Worm (Caenorhabditis elegans): ENCODE data around the gene srt-11.
A peak's percentile ranks its signal among the peaks of the same experiment; 100 is the strongest.

srt-11 gene

ce11 chrII:14790751-14791150 lies 15.0 kb upstream of the srt-11 start, which contains the start of gene Y54E2A.10:
Y54E2A.10 (plus strand) TSS chrII:14791051.
- no peak for TF ChIP-seq nhr-12 (tag; optimal IDR thresholded peaks at IDR 0.05)
- peak; percentile 4 for TF ChIP-seq unc-55 (GFP tag; optimal IDR thresholded peaks at IDR 0.05)

- TF ChIP-seq unc-55 (GFP tag; optimal IDR thresholded peaks at IDR 0.05) = peak; percentile 84
- TF ChIP-seq nhr-129 (tag; optimal IDR thresholded peaks at IDR 0.05) = no peak
Observed at ce11 chrII:14792470-14792869, 13.3 kb upstream of the srt-11 start.

ce11 chrII:14794935-14795454 lies 10.8 kb upstream of the srt-11 start, which contains the start of gene eif-3.B:
eif-3.B (plus strand) TSS chrII:14795404.
- TF ChIP-seq nhr-21 (tag; optimal IDR thresholded peaks at IDR 0.05) = peak; percentile 88
- peak; percentile 93 for TF ChIP-seq snpc-4 (tag; optimal IDR thresholded peaks at IDR 0.05)
- no peak for TF ChIP-seq ztf-11 (tag; optimal IDR thresholded peaks at IDR 0.05)
- TF ChIP-seq C34F6.9 (tag; optimal IDR thresholded peaks at IDR 0.05) = peak; percentile 95
- TF ChIP-seq F13H6.1 (tag; optimal IDR thresholded peaks at IDR 0.05) = peak; percentile 95
- TF ChIP-seq nhr-25 (tag; optimal IDR thresholded peaks at IDR 0.05) = peak; percentile 86
- no peak for TF ChIP-seq unc-62 (GFP tag; optimal IDR thresholded peaks at IDR 0.05)
- TF ChIP-seq nhr-6 (tag; optimal IDR thresholded peaks at IDR 0.05) = peak; percentile 80
- TF ChIP-seq Y55F3AM.14 (GFP tag; optimal IDR thresholded peaks at IDR 0.05) = no peak
- TF ChIP-seq sma-9 (GFP tag; optimal IDR thresholded peaks at IDR 0.05) = peak; percentile 96
- no peak for TF ChIP-seq sma-9 (tag; optimal IDR thresholded peaks at IDR 0.05)
- TF ChIP-seq nhr-129 (tag; optimal IDR thresholded peaks at IDR 0.05) = peak; percentile 81
- no peak for TF ChIP-seq nhr-12 (tag; optimal IDR thresholded peaks at IDR 0.05)
- no peak for TF ChIP-seq nhr-23 (tag; optimal IDR thresholded peaks at IDR 0.05)
- peak; percentile 65 for TF ChIP-seq ceh-16 (tag; optimal IDR thresholded peaks at IDR 0.05)
- TF ChIP-seq ceh-82 (tag; optimal IDR thresholded peaks at IDR 0.05) = peak; percentile 41
- peak; percentile 98 for TF ChIP-seq gmeb-1 (tag; optimal IDR thresholded peaks at IDR 0.05)
- peak; percentile 82 for TF ChIP-seq nhr-77 (tag; optimal IDR thresholded peaks at IDR 0.05)
- peak; percentile 38 for TF ChIP-seq R02D3.7 (tag; optimal IDR thresholded peaks at IDR 0.05)
- TF ChIP-seq lin-11 (tag; optimal IDR thresholded peaks at IDR 0.05) = peak; percentile 97
- TF ChIP-seq nhr-11 (tag; optimal IDR thresholded peaks at IDR 0.05) = no peak
- TF ChIP-seq aly-2 (tag; optimal IDR thresholded peaks at IDR 0.05) = no peak
- TF ChIP-seq sma-3 (GFP tag; optimal IDR thresholded peaks at IDR 0.05) = peak; percentile 95
- no peak for TF ChIP-seq unc-39 (tag; optimal IDR thresholded peaks at IDR 0.05)
- no peak for TF ChIP-seq lin-39 (tag; optimal IDR thresholded peaks at IDR 0.05)
- TF ChIP-seq peb-1 (tag; optimal IDR thresholded peaks at IDR 0.05) = no peak
- TF ChIP-seq nhr-237 (tag; optimal IDR thresholded peaks at IDR 0.05) = no peak
- peak; percentile 15 for TF ChIP-seq skn-1 (tag; optimal IDR thresholded peaks at IDR 0.05)
- peak; percentile 78 for TF ChIP-seq fos-1 (tag; optimal IDR thresholded peaks at IDR 0.05)
- TF ChIP-seq ama-1 (optimal IDR thresholded peaks at IDR 0.05) = no peak
- no peak for TF ChIP-seq alr-1 (tag; optimal IDR thresholded peaks at IDR 0.05)
- TF ChIP-seq dmd-4 (tag; optimal IDR thresholded peaks at IDR 0.05) = peak; percentile 22
- peak; percentile 74 for TF ChIP-seq zag-1 (tag; optimal IDR thresholded peaks at IDR 0.05)
- TF ChIP-seq unc-55 (GFP tag; optimal IDR thresholded peaks at IDR 0.05) = peak; percentile 98
- TF ChIP-seq ztf-1 (GFP tag; conservative IDR thresholded peaks at IDR 0.05) = no peak
- TF ChIP-seq elt-3 (tag; optimal IDR thresholded peaks at IDR 0.05) = no peak
- TF ChIP-seq mdl-1 (tag; optimal IDR thresholded peaks at IDR 0.05) = peak in 1 of 2 experiments; percentile 59
- no peak for TF ChIP-seq mbf-1 (tag; optimal IDR thresholded peaks at IDR 0.05)
- TF ChIP-seq elt-1 (tag; optimal IDR thresholded peaks at IDR 0.05) = no peak
- TF ChIP-seq lin-13 (GFP tag; optimal IDR thresholded peaks at IDR 0.05) = peak; percentile 94
- TF ChIP-seq nhr-10 (tag; optimal IDR thresholded peaks at IDR 0.05) = peak; percentile 17
- peak; percentile 38 for TF ChIP-seq ZK546.5 (tag; optimal IDR thresholded peaks at IDR 0.05)
- peak; percentile 94 for TF ChIP-seq crh-2 (tag; optimal IDR thresholded peaks at IDR 0.05)
- TF ChIP-seq mab-5 (tag; optimal IDR thresholded peaks at IDR 0.05) = peak; percentile 78
- TF ChIP-seq sem-4 (tag; optimal IDR thresholded peaks at IDR 0.05) = peak; percentile 84
- TF ChIP-seq ztf-4 (tag; optimal IDR thresholded peaks at IDR 0.05) = peak; percentile 90
- TF ChIP-seq lsy-2 (tag; optimal IDR thresholded peaks at IDR 0.05) = peak; percentile 88 to 95
- TF ChIP-seq blmp-1 (tag; optimal IDR thresholded peaks at IDR 0.05; ENCODE audit: insufficient read depth) = peak; percentile 75
- TF ChIP-seq egl-27 (tag; optimal IDR thresholded peaks at IDR 0.05) = peak; percentile 80

Data from whole organism, L2 larva.